Worm (Caenorhabditis elegans): ENCODE results near the gene mls-1.

Gene mls-1

ce11 chrIII:7456640-7457039 is 3.5 kb upstream of the mls-1 start, which contains the start of gene Y69F12A.1:
Gene Y69F12A.1 (plus strand): TSS chrIII:7456940.
- no peak for TF ChIP-seq lsy-2 (tag; optimal IDR thresholded peaks at IDR 0.05)
- no peak for TF ChIP-seq ceh-63 (GFP tag; optimal IDR thresholded peaks at IDR 0.05)
- no peak for TF ChIP-seq lin-13 (GFP tag; optimal IDR thresholded peaks at IDR 0.05)
- TF ChIP-seq hlh-17 (GFP tag; optimal IDR thresholded peaks at IDR 0.05; ENCODE audit: borderline replicate concordance) = no peak
- no peak for TF ChIP-seq snpc-4 (tag; optimal IDR thresholded peaks at IDR 0.05)
- TF ChIP-seq dsc-1 (tag; optimal IDR thresholded peaks at IDR 0.05) = no peak
- TF ChIP-seq fkh-10 (GFP tag; optimal IDR thresholded peaks at IDR 0.05) = no peak
- no peak for TF ChIP-seq efl-3 (GFP tag; optimal IDR thresholded peaks at IDR 0.05)
- no peak for TF ChIP-seq ces-1 (GFP tag; optimal IDR thresholded peaks at IDR 0.05)
- TF ChIP-seq rnt-1 (tag; optimal IDR thresholded peaks at IDR 0.05) = no peak
- TF ChIP-seq ceh-82 (tag; optimal IDR thresholded peaks at IDR 0.05) = no peak
- TF ChIP-seq nhr-19 (GFP tag; conservative IDR thresholded peaks at IDR 0.05) = no peak
- TF ChIP-seq tbx-2 (tag; optimal IDR thresholded peaks at IDR 0.05) = no peak
- TF ChIP-seq elt-2 (tag; optimal IDR thresholded peaks at IDR 0.05) = no peak
- no peak for TF ChIP-seq ets-5 (GFP tag; IDR thresholded peaks at IDR 0.05)

DNA sequence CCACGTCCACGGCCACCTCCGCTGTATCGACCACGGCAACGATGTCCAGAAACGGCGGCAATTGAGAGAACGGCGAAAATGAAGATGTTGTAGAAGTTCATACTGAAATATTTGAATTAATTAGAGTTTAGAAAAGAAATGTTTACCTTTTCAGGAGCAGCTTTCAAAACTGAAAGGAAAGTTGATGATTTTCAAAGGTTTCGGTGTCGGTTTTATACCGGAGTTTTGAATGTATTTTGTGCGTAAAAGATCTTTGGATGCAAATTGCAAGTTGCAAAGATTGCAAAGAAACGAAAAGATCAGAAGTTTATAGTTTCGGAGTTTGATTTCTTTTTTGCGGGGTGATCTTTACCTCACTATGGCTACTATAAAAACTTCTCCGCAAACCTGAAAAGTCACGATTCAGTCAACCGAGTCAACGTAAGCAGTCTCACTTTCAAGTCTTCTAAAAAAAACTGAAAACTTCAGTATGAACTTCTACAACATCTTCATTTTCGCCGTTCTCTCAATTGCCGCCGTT is 1.2 kb upstream of the mls-1 start, which contains the start of the genes fipr-19 and fipr-18:
Gene fipr-19, minus strand, starts transcription at position 101 of the 520 bp plus-strand sequence.
Gene fipr-18, plus strand, starts transcription at position 470 of the 520 bp plus-strand sequence.
- TF ChIP-seq elt-2 (tag; optimal IDR thresholded peaks at IDR 0.05) (no peak), Y116A8C.19 (tag; optimal IDR thresholded peaks at IDR 0.05; ENCODE audit: borderline replicate concordance) (no peak), dsc-1 (tag; optimal IDR thresholded peaks at IDR 0.05) (no peak)

- TF ChIP-seq ztf-4 (tag; optimal IDR thresholded peaks at IDR 0.05) = no peak
- TF ChIP-seq mep-1 (tag; optimal IDR thresholded peaks at IDR 0.05) = no peak
- no peak for TF ChIP-seq C04F5.9 (tag; optimal IDR thresholded peaks at IDR 0.05)
- no peak for TF ChIP-seq efl-3 (GFP tag; optimal IDR thresholded peaks at IDR 0.05)
- no peak for TF ChIP-seq snu-23 (GFP tag; optimal IDR thresholded peaks at IDR 0.05)
- TF ChIP-seq sptf-1 (tag; optimal IDR thresholded peaks at IDR 0.05) = no peak
- TF ChIP-seq mdl-1 (tag; optimal IDR thresholded peaks at IDR 0.05) = no peak
- TF ChIP-seq egl-13 (tag; optimal IDR thresholded peaks at IDR 0.05) = no peak
- no peak for TF ChIP-seq C16A3.4 (tag; optimal IDR thresholded peaks at IDR 0.05)
- no peak for TF ChIP-seq ama-1 (optimal IDR thresholded peaks at IDR 0.05)
- TF ChIP-seq nhr-77 (tag; optimal IDR thresholded peaks at IDR 0.05) = no peak
- no peak for TF ChIP-seq efl-1 (optimal IDR thresholded peaks at IDR 0.05)
- no peak for TF ChIP-seq efl-1 (GFP tag; optimal IDR thresholded peaks at IDR 0.05 in 1 of 2)
- no peak for TF ChIP-seq sup-37 (GFP tag; optimal IDR thresholded peaks at IDR 0.05)
- no peak for TF ChIP-seq elt-3 (tag; optimal IDR thresholded peaks at IDR 0.05)
- no peak for TF ChIP-seq irx-1 (tag; optimal IDR thresholded peaks at IDR 0.05)
- no peak for TF ChIP-seq nhr-76 (tag; optimal IDR thresholded peaks at IDR 0.05)
- TF ChIP-seq C34B4.2 (tag; optimal IDR thresholded peaks at IDR 0.05) = no peak
- TF ChIP-seq mef-2 (tag; optimal IDR thresholded peaks at IDR 0.05) = no peak
- no peak for TF ChIP-seq elt-2 (tag; optimal IDR thresholded peaks at IDR 0.05)
- no peak for TF ChIP-seq Y116A8C.19 (tag; optimal IDR thresholded peaks at IDR 0.05; ENCODE audit: borderline replicate concordance)
Observed at ce11 chrIII:7462295-7462694, 2.2 kb downstream of the mls-1 start, which contains the start of gene fipr-20. Gene fipr-20 (minus strand): TSS chrIII:7462395.

- TF ChIP-seq pag-3 (tag; optimal IDR thresholded peaks at IDR 0.05; ENCODE audit: borderline replicate concordance, insufficient read depth) (no peak), dpl-1 (GFP tag; optimal IDR thresholded peaks at IDR 0.05) (peak in 2 of 3 experiments; percentile 3 to 28), C16A3.4 (tag; optimal IDR thresholded peaks at IDR 0.05) (no peak), tbx-2 (tag; optimal IDR thresholded peaks at IDR 0.05) (no peak), mep-1 (tag; optimal IDR thresholded peaks at IDR 0.05) (peak; percentile 30), efl-3 (GFP tag; optimal IDR thresholded peaks at IDR 0.05) (no peak), lin-35 (GFP tag; optimal IDR thresholded peaks at IDR 0.05) (peak in 1 of 2 experiments; percentile 37), ztf-4 (tag; optimal IDR thresholded peaks at IDR 0.05) (no peak), lsy-2 (tag; optimal IDR thresholded peaks at IDR 0.05) (peak in 1 of 2 experiments; percentile 33), snu-23 (GFP tag; optimal IDR thresholded peaks at IDR 0.05) (peak; percentile 9), efl-1 (optimal IDR thresholded peaks at IDR 0.05) (peak; percentile 24 to 29), efl-1 (GFP tag; optimal IDR thresholded peaks at IDR 0.05 in 1 of 2) (peak in 1 of 2 experiments; percentile 14), nhr-11 (tag; optimal IDR thresholded peaks at IDR 0.05) (no peak), elt-3 (tag; optimal IDR thresholded peaks at IDR 0.05) (no peak), aly-2 (tag; optimal IDR thresholded peaks at IDR 0.05) (no peak), skn-1 (tag; optimal IDR thresholded peaks at IDR 0.05) (peak; percentile 28), C04F5.9 (tag; optimal IDR thresholded peaks at IDR 0.05) (no peak), blmp-1 (tag; optimal IDR thresholded peaks at IDR 0.05) (peak; percentile 44)
Observed at ce11 chrIII:7463438-7464008, 3.4 kb downstream of the mls-1 start, which contains the start of gene H14A12.3. Gene H14A12.3 (plus strand): TSS chrIII:7463797.

Data from whole organism, L1 larva.